Fruit fly (Drosophila melanogaster): ENCODE data around the gene MnM.

dm6 chr3L:3203062-3203461 lies 24.7 kb upstream of the MnM start, which contains the start of gene CG32271:
- TF ChIP-seq CG16779 (tag; optimal IDR thresholded peaks at IDR 0.05) = no peak
- no peak for TF ChIP-seq CG6808 (GFP tag; optimal IDR thresholded peaks at IDR 0.05)
- TF ChIP-seq CG8632 (GFP tag; optimal IDR thresholded peaks at IDR 0.05) = no peak
- TF ChIP-seq Hr4 (GFP tag; optimal IDR thresholded peaks at IDR 0.05) = no peak
- no peak for TF ChIP-seq dac (GFP tag; optimal IDR thresholded peaks at IDR 0.05)
- TF ChIP-seq net (GFP tag; optimal IDR thresholded peaks at IDR 0.05) = no peak
- TF ChIP-seq Eip93F (GFP tag; optimal IDR thresholded peaks at IDR 0.05) = no peak
- no peak for TF ChIP-seq CG31627 (GFP tag; optimal IDR thresholded peaks at IDR 0.05)
- TF ChIP-seq CG3032 (tag; optimal IDR thresholded peaks at IDR 0.05) = no peak
- TF ChIP-seq topi (GFP tag; optimal IDR thresholded peaks at IDR 0.05) = no peak
- TF ChIP-seq svp (GFP tag) = no peak
- no peak for TF ChIP-seq CG3919 (GFP tag; optimal IDR thresholded peaks at IDR 0.05)

All from whole organism, prepupa.